Worm (Caenorhabditis elegans) whole organism, L1 larva: ENCODE measurements around the gene let-23.

Experiments
- ceh-82 ChIP-seq, 3 experiments: fragments of 150-350 bp in 1 of 3; sonication (generic microtip) in 2 of 3; optimal IDR thresholded peaks; 2 replicates each; lab custom pipeline; 2014 to 2017; ENCODE audit warnings: missing biosample characterization in 3 of 3, missing genetic modification characterization in 3 of 3
- grh-1 ChIP-seq: fragments of 200-800 bp; sonication (Bioruptor generic); IDR thresholded peaks from 2 replicates; pipeline ENCODE4 v1.3.6; 2022; ENCODE audit warnings: missing genetic modification reagents, missing genetic modification characterization, missing compliant biosample characterization
- hlh-17 ChIP-seq: fragments of 200-800 bp; sonication (Bioruptor generic); optimal IDR thresholded peaks from 2 replicates; lab custom pipeline; 2018; ENCODE audit warnings: missing genetic modification characterization, mild to moderate bottlenecking, missing compliant biosample characterization, moderate library complexity, borderline replicate concordance
- lin-39 ChIP-seq: fragments of 150-350 bp; optimal IDR thresholded peaks from 2 replicates; lab custom pipeline; 2014; ENCODE audit warnings: missing biosample characterization, missing genetic modification reagents, missing genetic modification characterization
- nhr-11 ChIP-seq: fragments of 150-350 bp; optimal IDR thresholded peaks from 2 replicates; lab custom pipeline; 2014; ENCODE audit warnings: missing biosample characterization, missing genetic modification characterization
- nhr-20 ChIP-seq: sonication (generic microtip); optimal IDR thresholded peaks from 2 replicates; lab custom pipeline; 2016; ENCODE audit warnings: mild to moderate bottlenecking, missing genetic modification characterization, missing compliant biosample characterization
- pqm-1 ChIP-seq: sonication (generic microtip); optimal IDR thresholded peaks from 3 replicates; lab custom pipeline; 2017; ENCODE audit warnings: missing biosample characterization, missing genetic modification characterization
- swsn-7 ChIP-seq: sonication (generic microtip); optimal IDR thresholded peaks from 2 replicates; lab custom pipeline; 2016; ENCODE audit warnings: missing genetic modification characterization, missing compliant biosample characterization
- unc-86 ChIP-seq: sonication (generic microtip); optimal IDR thresholded peaks from 2 replicates; lab custom pipeline; 2016; ENCODE audit warnings: missing genetic modification characterization, missing compliant biosample characterization

DNA sequence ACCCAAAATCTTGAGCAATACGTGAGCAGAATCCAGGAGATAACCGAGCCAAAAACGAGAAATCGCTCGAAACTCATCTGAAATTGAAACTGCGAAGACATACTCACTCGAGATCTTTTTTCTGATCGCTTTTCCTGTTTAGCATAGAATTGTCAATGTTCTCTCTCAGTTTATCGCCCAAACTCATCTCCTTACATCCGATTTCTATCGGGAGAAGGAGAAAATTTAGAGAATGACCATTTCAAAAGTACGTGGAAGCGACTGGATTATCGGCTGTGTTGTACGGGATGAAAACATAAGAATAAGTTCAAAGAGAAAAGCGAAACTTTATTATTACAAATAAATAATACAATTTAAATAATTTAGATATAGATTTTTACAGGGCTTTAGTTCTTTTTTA, 24.5 kb upstream of the let-23 start, which contains the start of gene T23G7.2:
- TF ChIP-seq pqm-1 (no peak), unc-86 (tag; lab: Kevin White, UChicago) (no peak), hlh-17 (GFP tag; lab: Kevin White, UChicago) (no peak), nhr-11 (no peak), grh-1 (GFP tag; lab: Robert Waterston, UW) (no peak), ceh-82 (tag; optimal IDR thresholded peaks at IDR 0.05; lab: Kevin White, UChicago) (no peak), nhr-20 (tag; lab: Kevin White, UChicago) (no peak), lin-39 (tag; lab: Kevin White, UChicago) (no peak), swsn-7 (no peak)
